Fruit fly (Drosophila melanogaster) whole organism, prepupa: ENCODE data around the gene CLIP-190.

Experiments
- Blimp-1 ChIP-seq: fragments of 200-800 bp; sonication (Bioruptor generic); optimal IDR thresholded peaks from 3 replicates; lab custom pipeline; 2017; ENCODE audit warnings: missing biosample characterization, missing genetic modification characterization, mild to moderate bottlenecking, moderate library complexity, missing genetic modification reagents
- CG10631 ChIP-seq: fragments of 200-800 bp; sonication (Bioruptor generic); optimal IDR thresholded peaks from 2 replicates; lab custom pipeline; 2016; ENCODE audit warnings: missing biosample characterization, missing genetic modification characterization
- CG10669 ChIP-seq: fragments of 200-800 bp; sonication (Bioruptor generic); optimal IDR thresholded peaks from 3 replicates; lab custom pipeline; 2018; ENCODE audit warnings: missing biosample characterization, mild to moderate bottlenecking, missing genetic modification characterization, moderate library complexity
- CG11762 ChIP-seq: fragments of 200-800 bp; sonication (Bioruptor generic); optimal IDR thresholded peaks from 3 replicates; lab custom pipeline; 2016; ENCODE audit warnings: missing biosample characterization, missing genetic modification characterization; ENCODE audit not compliant: insufficient read depth
- CG15336 ChIP-seq: fragments of 200-800 bp; sonication (Bioruptor generic); IDR thresholded peaks from 2 replicates; pipeline ENCODE4 v1.3.6; 2022; ENCODE audit warnings: missing biosample characterization, missing genetic modification characterization
- CG1621 ChIP-seq: fragments of 200-800 bp; sonication (Bioruptor generic); optimal IDR thresholded peaks from 3 replicates; lab custom pipeline; 2018; ENCODE audit warnings: missing biosample characterization, mild to moderate bottlenecking, missing genetic modification characterization
- CG16779 ChIP-seq: fragments of 200-800 bp; sonication (Bioruptor generic); optimal IDR thresholded peaks from 3 replicates; lab custom pipeline; 2017; ENCODE audit warnings: missing biosample characterization, mild to moderate bottlenecking, missing genetic modification characterization
- CG31627 ChIP-seq: fragments of 200-800 bp; sonication (Bioruptor generic); optimal IDR thresholded peaks from 3 replicates; lab custom pipeline; 2016; ENCODE audit warnings: missing biosample characterization, missing genetic modification characterization
- CG3919 ChIP-seq: fragments of 200-800 bp; sonication (Bioruptor generic); optimal IDR thresholded peaks from 3 replicates; lab custom pipeline; 2016; ENCODE audit warnings: missing biosample characterization, missing genetic modification characterization
- CG4318 ChIP-seq: fragments of 200-800 bp; sonication (Bioruptor generic); optimal IDR thresholded peaks from 3 replicates; lab custom pipeline; 2017; ENCODE audit warnings: missing biosample characterization, mild to moderate bottlenecking, missing genetic modification characterization
- CG6163 ChIP-seq: fragments of 200-800 bp; sonication (Bioruptor generic); IDR thresholded peaks from 3 replicates; pipeline ENCODE4 v1.3.6; 2022; ENCODE audit warnings: missing biosample characterization, missing genetic modification characterization
- CG6276 ChIP-seq: fragments of 200-800 bp; sonication (Bioruptor generic); optimal IDR thresholded peaks from 2 replicates; lab custom pipeline; 2017; ENCODE audit warnings: missing biosample characterization, mild to moderate bottlenecking, missing genetic modification characterization
- CG6792 ChIP-seq: fragments of 200-800 bp; sonication (Bioruptor generic); optimal IDR thresholded peaks from 3 replicates; lab custom pipeline; 2016; ENCODE audit warnings: missing biosample characterization, missing genetic modification characterization
- CG6808 ChIP-seq: fragments of 200-800 bp; sonication (Bioruptor generic); optimal IDR thresholded peaks from 3 replicates; lab custom pipeline; 2017; ENCODE audit warnings: missing biosample characterization, missing genetic modification characterization, mild to moderate bottlenecking, moderate library complexity, missing genetic modification reagents
- CG6854 ChIP-seq: fragments of 200-800 bp; sonication (Bioruptor generic); optimal IDR thresholded peaks from 2 replicates; lab custom pipeline; 2017; ENCODE audit warnings: missing biosample characterization, mild to moderate bottlenecking, missing genetic modification characterization
- CG7368 ChIP-seq: fragments of 200-800 bp; sonication (Bioruptor generic); optimal IDR thresholded peaks from 3 replicates; lab custom pipeline; 2016; ENCODE audit warnings: missing biosample characterization, missing genetic modification characterization
- CG8319 ChIP-seq: fragments of 200-800 bp; sonication (Bioruptor generic); optimal IDR thresholded peaks from 3 replicates; lab custom pipeline; 2016; ENCODE audit warnings: missing biosample characterization, missing genetic modification characterization
- CG8632 ChIP-seq: fragments of 200-800 bp; sonication (Bioruptor generic); optimal IDR thresholded peaks from 3 replicates; lab custom pipeline; 2016; ENCODE audit warnings: missing biosample characterization, missing genetic modification characterization
- CG9139 ChIP-seq: fragments of 200-800 bp; sonication (Bioruptor generic); optimal IDR thresholded peaks from 3 replicates; lab custom pipeline; 2017; ENCODE audit warnings: missing biosample characterization, mild to moderate bottlenecking, missing genetic modification characterization
- Eip78C ChIP-seq: fragments of 200-800 bp; sonication (Bioruptor generic); peaks from one replicate; lab custom pipeline; 2016; ENCODE audit warnings: missing biosample characterization, missing genetic modification characterization
- Eip93F ChIP-seq: fragments of 200-800 bp; sonication (Bioruptor generic); optimal IDR thresholded peaks from 2 replicates; lab custom pipeline; 2016; ENCODE audit warnings: missing biosample characterization, mild to moderate bottlenecking, missing genetic modification characterization
- Gug ChIP-seq: fragments of 200-800 bp; sonication (Bioruptor generic); IDR thresholded peaks from 2 replicates; pipeline ENCODE4 v1.3.6; 2022; ENCODE audit warnings: missing biosample characterization, missing genetic modification characterization
- Hr38 ChIP-seq: sonication (Bioruptor generic); optimal IDR thresholded peaks from 2 replicates; lab custom pipeline; 2016; ENCODE audit warnings: missing biosample characterization, missing genetic modification characterization
- Hr39 ChIP-seq: fragments of 200-800 bp; sonication (Bioruptor generic); optimal IDR thresholded peaks from 2 replicates; lab custom pipeline; 2016; ENCODE audit warnings: missing biosample characterization, missing genetic modification characterization
- Hr4 ChIP-seq: fragments of 200-800 bp; sonication (Bioruptor generic); optimal IDR thresholded peaks from 3 replicates; lab custom pipeline; 2016; ENCODE audit warnings: missing biosample characterization, missing genetic modification characterization
- Met ChIP-seq: fragments of 200-800 bp; sonication (Bioruptor generic); optimal IDR thresholded peaks from 3 replicates; lab custom pipeline; 2016; ENCODE audit warnings: missing biosample characterization, missing genetic modification characterization
- Smox ChIP-seq: fragments of 200-800 bp; sonication (Bioruptor generic); optimal IDR thresholded peaks from 3 replicates; lab custom pipeline; 2016; ENCODE audit warnings: missing biosample characterization, missing genetic modification characterization
- Sox14 ChIP-seq: fragments of 200-800 bp; sonication (Bioruptor generic); optimal IDR thresholded peaks from 3 replicates; lab custom pipeline; 2016; ENCODE audit warnings: missing biosample characterization, missing genetic modification characterization
- achi ChIP-seq: fragments of 200-800 bp; sonication (Bioruptor generic); optimal IDR thresholded peaks from 3 replicates; lab custom pipeline; 2016; ENCODE audit warnings: missing biosample characterization, missing genetic modification characterization
- acj6 ChIP-seq: fragments of 200-800 bp; sonication (Bioruptor generic); optimal IDR thresholded peaks from 3 replicates; lab custom pipeline; 2016; ENCODE audit warnings: missing biosample characterization, missing genetic modification characterization
- cyc ChIP-seq: fragments of 200-800 bp; sonication (Bioruptor generic); optimal IDR thresholded peaks from 3 replicates; lab custom pipeline; 2016; ENCODE audit warnings: missing biosample characterization, missing genetic modification characterization
- dsx ChIP-seq: fragments of 200-800 bp; optimal IDR thresholded peaks from 3 replicates; lab custom pipeline; 2019; ENCODE audit warnings: missing biosample characterization, mild to moderate bottlenecking, missing genetic modification characterization, moderate library complexity; ENCODE audit not compliant: poor library complexity, severe bottlenecking
- eg ChIP-seq: fragments of 200-800 bp; sonication (Bioruptor generic); IDR thresholded peaks from 3 replicates; pipeline ENCODE4 v1.3.6; 2022; ENCODE audit warnings: missing biosample characterization, missing genetic modification characterization
- fd59A ChIP-seq: fragments of 200-800 bp; sonication (Bioruptor generic); optimal IDR thresholded peaks from 2 replicates; lab custom pipeline; 2017; ENCODE audit warnings: missing biosample characterization, mild to moderate bottlenecking, missing genetic modification characterization, missing genetic modification reagents
- fd85E ChIP-seq: fragments of 200-800 bp; sonication (Bioruptor generic); optimal IDR thresholded peaks from 3 replicates; lab custom pipeline; 2016; ENCODE audit warnings: missing biosample characterization, missing genetic modification characterization
- fkh ChIP-seq: fragments of 200-800 bp; sonication (Bioruptor generic); optimal IDR thresholded peaks from 3 replicates; lab custom pipeline; 2017; ENCODE audit warnings: missing biosample characterization, mild to moderate bottlenecking, missing genetic modification characterization, moderate library complexity
- lz ChIP-seq: fragments of 200-800 bp; sonication (Bioruptor generic); optimal IDR thresholded peaks from 3 replicates; lab custom pipeline; 2016; ENCODE audit warnings: missing biosample characterization, missing genetic modification characterization
- net ChIP-seq: fragments of 200-800 bp; sonication (Bioruptor generic); optimal IDR thresholded peaks from 3 replicates; lab custom pipeline; 2016; ENCODE audit warnings: missing biosample characterization, missing genetic modification characterization
- salr ChIP-seq, 2 experiments: fragments of 200-800 bp; sonication (Bioruptor generic); optimal IDR thresholded peaks; 3 replicates each; lab custom pipeline; 2016 to 2018; ENCODE audit warnings: missing biosample characterization in 2 of 2, missing genetic modification characterization in 2 of 2, mild to moderate bottlenecking in 1 of 2
- spab ChIP-seq: fragments of 200-800 bp; sonication (Bioruptor generic); optimal IDR thresholded peaks from 2 replicates; lab custom pipeline; 2017; ENCODE audit warnings: missing biosample characterization, mild to moderate bottlenecking, missing genetic modification characterization, missing genetic modification reagents
- ss ChIP-seq, 2 experiments: fragments of 200-800 bp; sonication (Bioruptor generic); optimal IDR thresholded peaks; 2 replicates in 1 of 2; 3 replicates in 1 of 2; lab custom pipeline; 2017 to 2018; ENCODE audit warnings: mild to moderate bottlenecking in 2 of 2, missing biosample characterization in 2 of 2, missing genetic modification characterization in 2 of 2, moderate library complexity in 1 of 2
- svp ChIP-seq: fragments of 200-800 bp; sonication (Bioruptor generic); peaks from one replicate; lab custom pipeline; 2016; ENCODE audit warnings: missing biosample characterization, missing genetic modification characterization
- topi ChIP-seq: fragments of 200-800 bp; sonication (Bioruptor generic); optimal IDR thresholded peaks from 3 replicates; lab custom pipeline; 2016; ENCODE audit warnings: missing biosample characterization, missing genetic modification characterization
- vri ChIP-seq: fragments of 200-800 bp; sonication (Bioruptor generic); optimal IDR thresholded peaks from 3 replicates; lab custom pipeline; 2016; ENCODE audit warnings: missing biosample characterization, mild to moderate bottlenecking, missing genetic modification characterization

The CLIP-190 gene

dm6 chr2L:17382318-17382717, 2.2 kb upstream of the CLIP-190 start (continued):
- TF ChIP-seq Hr38 (GFP tag; lab: Kevin White, UChicago) (no peak), fd59A (GFP tag; lab: Kevin White, UChicago) (peak; percentile 3), CG6808 (GFP tag; lab: Kevin White, UChicago) (peak; percentile 38), CG7368 (no peak), Hr39 (GFP tag; lab: Kevin White, UChicago) (peak; percentile 33), spab (GFP tag; lab: Kevin White, UChicago) (no peak), Gug (no peak), Sox14 (GFP tag; lab: Kevin White, UChicago) (peak; percentile 21), fd85E (GFP tag; lab: Kevin White, UChicago) (no peak), Smox (GFP tag; lab: Kevin White, UChicago) (peak; percentile 37), svp (GFP tag; lab: Kevin White, UChicago) (peak; percentile 57), topi (peak; percentile 10), fkh (peak; percentile 18), CG31627 (GFP tag; lab: Kevin White, UChicago) (peak; percentile 5), CG11762 (GFP tag; lab: Kevin White, UChicago) (no peak), CG16779 (tag; lab: Kevin White, UChicago) (no peak), CG3919 (no peak), vri (GFP tag; lab: Kevin White, UChicago) (peak; percentile 0), CG6792 (peak; percentile 4), CG9139 (GFP tag; lab: Kevin White, UChicago) (no peak), CG10669 (peak; percentile 40), Eip78C (GFP tag; lab: Kevin White, UChicago) (peak; percentile 71), CG6854 (no peak), lz (GFP tag; lab: Kevin White, UChicago) (peak; percentile 20), Blimp-1 (GFP tag; lab: Kevin White, UChicago) (no peak), CG6163 (GFP tag; lab: Robert Waterston, UW) (no peak; the same call in 2 of the 3 replicates)

- TF ChIP-seq CG10631 (GFP tag; lab: Kevin White, UChicago) (no peak), CG10669 (peak; percentile 10)
Measured at dm6 chr2L:17382783-17383182, 1.7 kb upstream of the CLIP-190 start.

- TF ChIP-seq fkh (no peak), CG31627 (GFP tag; lab: Kevin White, UChicago) (no peak), CG6276 (GFP tag; lab: Kevin White, UChicago) (no peak), CG8319 (no peak), CG11762 (GFP tag; lab: Kevin White, UChicago) (no peak), Sox14 (GFP tag; lab: Kevin White, UChicago) (peak; percentile 38), CG4318 (GFP tag; lab: Kevin White, UChicago) (no peak), net (GFP tag; lab: Kevin White, UChicago) (peak; percentile 4), CG7368 (peak; percentile 3), Eip93F (GFP tag; lab: Kevin White, UChicago) (no peak), CG6854 (peak; percentile 34), CG6163 (GFP tag; lab: Robert Waterston, UW) (peak; percentile 55), Met (GFP tag; lab: Kevin White, UChicago) (peak; percentile 5), CG16779 (tag; lab: Kevin White, UChicago) (peak; percentile 16), Smox (GFP tag; lab: Kevin White, UChicago) (no peak), CG1621 (no peak), eg (GFP tag; lab: Robert Waterston, UW) (peak; percentile 41; the same call in 1 of the 3 replicates), dsx (GFP tag; lab: Kevin White, UChicago) (peak; percentile 15), CG3919 (peak; percentile 60), acj6 (GFP tag; lab: Kevin White, UChicago) (no peak), achi (GFP tag; lab: Kevin White, UChicago) (no peak), CG15336 (GFP tag; lab: Robert Waterston, UW) (peak; percentile 40), Hr4 (GFP tag; lab: Kevin White, UChicago) (no peak), Hr38 (GFP tag; lab: Kevin White, UChicago) (no peak), CG9139 (GFP tag; lab: Kevin White, UChicago) (peak; percentile 14), fd59A (GFP tag; lab: Kevin White, UChicago) (no peak), lz (GFP tag; lab: Kevin White, UChicago) (no peak), spab (GFP tag; lab: Kevin White, UChicago) (no peak), Eip78C (GFP tag; lab: Kevin White, UChicago) (no peak), svp (GFP tag; lab: Kevin White, UChicago) (no peak), CG8632 (GFP tag; lab: Kevin White, UChicago) (no peak), cyc (GFP tag; lab: Kevin White, UChicago) (no peak), ss (GFP tag; optimal IDR thresholded peaks at IDR 0.05; lab: Kevin White, UChicago) (peak; percentile 43 to 57), salr (GFP tag; optimal IDR thresholded peaks at IDR 0.05; lab: Kevin White, UChicago) (no peak), Hr39 (GFP tag; lab: Kevin White, UChicago) (no peak)
Measured at dm6 chr2L:17383588-17384308, 752 bp upstream of the CLIP-190 start, which contains the start of gene Lrch. Lrch (minus strand) TSS chr2L:17384115.
